Worm (Caenorhabditis elegans) whole organism, early embryonic: ENCODE measurements around the gene nspd-4.
"Not testable (repeated sequence)": the region's sequence is repeated elsewhere in the genome, so short reads cannot be mapped to it uniquely, and the experiment has no call there.

ENCODE experiments used
- B0310.2 ChIP-seq: sonication (generic microtip); optimal IDR thresholded peaks from 2 replicates; lab custom pipeline; 2016; ENCODE audit warnings: mild to moderate bottlenecking, missing genetic modification characterization, missing compliant biosample characterization
- F13C5.2 ChIP-seq: sonication (generic microtip); optimal IDR thresholded peaks from 2 replicates; lab custom pipeline; 2017; ENCODE audit warnings: mild to moderate bottlenecking, missing genetic modification characterization, inconsistent platforms, missing compliant biosample characterization
- ama-1 ChIP-seq: fragments of 150-350 bp; optimal IDR thresholded peaks from 2 replicates; lab custom pipeline; 2014
- ceh-13 ChIP-seq: fragments of 200-800 bp; sonication (Bioruptor generic); optimal IDR thresholded peaks from 2 replicates; lab custom pipeline; 2018; ENCODE audit warnings: mild to moderate bottlenecking, missing genetic modification characterization, missing compliant biosample characterization
- ceh-36 ChIP-seq: sonication (generic microtip); optimal IDR thresholded peaks from 2 replicates; lab custom pipeline; 2016; ENCODE audit warnings: missing genetic modification characterization, inconsistent platforms, missing compliant biosample characterization
- flt-1 ChIP-seq: fragments of 200-800 bp; sonication (Bioruptor generic); IDR thresholded peaks from 2 replicates; pipeline ENCODE4 v1.3.6; 2022; ENCODE audit warnings: missing genetic modification characterization, missing compliant biosample characterization
- hmbx-1 ChIP-seq: sonication (generic microtip); optimal IDR thresholded peaks from 2 replicates; lab custom pipeline; 2016; ENCODE audit warnings: mild to moderate bottlenecking, missing genetic modification characterization, missing compliant biosample characterization
- hmg-4 ChIP-seq: fragments of 200-800 bp; sonication (Bioruptor generic); optimal IDR thresholded peaks from 2 replicates; lab custom pipeline; 2018; ENCODE audit warnings: mild to moderate bottlenecking, missing genetic modification characterization, missing compliant biosample characterization
- hnd-1 ChIP-seq: sonication (generic microtip); optimal IDR thresholded peaks from 2 replicates; lab custom pipeline; 2016; ENCODE audit warnings: missing genetic modification characterization, missing compliant biosample characterization
- scrt-1 ChIP-seq: fragments of 200-800 bp; sonication (Bioruptor generic); IDR thresholded peaks from 2 replicates; pipeline ENCODE4 v1.3.6; 2022; ENCODE audit warnings: missing genetic modification characterization, missing compliant biosample characterization
- sea-1 ChIP-seq: fragments of 200-800 bp; sonication (Bioruptor generic); conservative IDR thresholded peaks from 2 replicates; pipeline ENCODE4 v1.3.6; 2022; ENCODE audit warnings: missing genetic modification characterization, missing compliant biosample characterization
- tbx-11 ChIP-seq: fragments of 200-800 bp; sonication (Bioruptor generic); IDR thresholded peaks from 2 replicates; pipeline ENCODE4 v1.3.6; 2022; ENCODE audit warnings: missing genetic modification characterization, missing compliant biosample characterization
- tbx-37 ChIP-seq: fragments of 200-800 bp; sonication (Bioruptor generic); conservative IDR thresholded peaks from 2 replicates; pipeline ENCODE4 v1.3.6; 2022; ENCODE audit warnings: missing genetic modification reagents, missing genetic modification characterization, missing compliant biosample characterization
- tra-4 ChIP-seq: sonication (generic microtip); optimal IDR thresholded peaks from 2 replicates; lab custom pipeline; 2017; ENCODE audit warnings: missing genetic modification characterization, missing compliant biosample characterization

ce11 chrII:4872359-4872758 lies 30.0 kb downstream of the nspd-4 start:
- TF ChIP-seq ama-1 (lab: Kevin White, UChicago); tra-4 (tag; lab: Kevin White, UChicago); hmbx-1 (tag; lab: Kevin White, UChicago); ceh-36; hmg-4; flt-1 (GFP tag; lab: Robert Waterston, UW); F13C5.2 (tag; lab: Kevin White, UChicago); hnd-1 (tag; lab: Kevin White, UChicago); tbx-37 (GFP tag; lab: Robert Waterston, UW); tbx-11 (GFP tag; lab: Robert Waterston, UW); ceh-13; B0310.2 (tag; lab: Kevin White, UChicago); scrt-1 (GFP tag; lab: Robert Waterston, UW): not testable (repeated sequence)
- 0 out of 2 replicates have a peak, but pooled peaks have one; percentile 24 for TF ChIP-seq sea-1
